Worm (Caenorhabditis elegans): ENCODE data around the gene exos-9.
A peak's percentile ranks its signal among the peaks of the same experiment; 100 is the strongest.

DNA sequence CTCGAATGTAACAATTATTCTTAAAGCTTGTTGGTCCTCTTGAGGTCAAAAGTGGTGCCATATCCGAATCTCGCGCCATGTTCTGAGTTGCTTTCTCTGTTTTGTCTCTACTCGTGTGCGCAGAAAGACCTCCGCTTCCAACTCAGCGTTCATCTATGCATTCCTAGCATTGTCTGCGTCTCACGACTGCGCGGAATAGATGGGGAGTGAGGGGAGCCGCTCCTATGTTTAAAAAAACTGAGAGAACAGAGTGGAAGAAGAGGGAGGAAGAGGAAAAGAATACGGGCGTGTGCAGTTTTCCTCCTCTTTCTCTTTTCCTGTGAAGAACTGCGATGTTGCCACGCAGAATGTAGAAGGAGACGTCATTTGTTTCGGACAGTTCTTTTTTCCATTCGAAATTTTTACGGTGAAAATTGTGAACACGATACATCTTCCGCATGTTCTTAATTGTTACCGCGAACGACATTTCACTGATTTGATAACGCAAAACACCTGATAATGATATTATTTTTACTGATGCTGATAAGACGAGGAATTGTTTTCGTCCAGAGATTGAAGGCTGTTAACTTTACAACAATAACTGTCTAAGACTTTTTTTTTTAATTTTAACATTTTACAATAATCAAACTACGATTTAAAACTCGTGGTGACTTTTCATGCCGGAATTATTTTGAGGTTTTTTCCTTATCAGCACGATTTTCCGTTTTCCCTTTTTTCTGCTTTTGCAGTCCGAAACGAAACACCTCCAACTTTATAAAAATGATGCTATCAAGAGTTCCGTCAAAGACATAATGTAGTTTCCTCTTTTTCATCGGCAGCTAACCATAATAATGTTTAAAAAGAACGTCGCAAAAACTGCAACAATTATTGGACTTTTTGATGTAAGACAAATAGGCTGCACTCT is 31.0 kb downstream of the exos-9 start:
- TF ChIP-seq aly-2 (tag; optimal IDR thresholded peaks at IDR 0.05) (no peak), unc-62 (GFP tag; optimal IDR thresholded peaks at IDR 0.05) (no peak), nhr-25 (tag; optimal IDR thresholded peaks at IDR 0.05) (peak; percentile 5), dmd-4 (tag; optimal IDR thresholded peaks at IDR 0.05) (no peak), sma-3 (GFP tag; optimal IDR thresholded peaks at IDR 0.05) (no peak), ceh-16 (tag; optimal IDR thresholded peaks at IDR 0.05) (no peak), sem-4 (tag; optimal IDR thresholded peaks at IDR 0.05) (no peak), elt-1 (tag; optimal IDR thresholded peaks at IDR 0.05) (no peak), R02D3.7 (tag; optimal IDR thresholded peaks at IDR 0.05) (no peak)

Measured in whole organism, L2 larva.